Worm (Caenorhabditis elegans) whole organism, L1 larva: ENCODE data around the gene npr-31.

Experiments
- blmp-1 ChIP-seq: fragments of 150-350 bp; optimal IDR thresholded peaks from 2 replicates; lab custom pipeline; 2014; ENCODE audit warnings: missing biosample characterization, missing genetic modification characterization
- fkh-10 ChIP-seq: sonication (generic microtip); optimal IDR thresholded peaks from 2 replicates; lab custom pipeline; 2017; ENCODE audit warnings: missing biosample characterization, missing genetic modification reagents, missing genetic modification characterization
- lin-13 ChIP-seq: fragments of 150-350 bp; optimal IDR thresholded peaks from 2 replicates; lab custom pipeline; 2014; ENCODE audit warnings: missing biosample characterization, missing genetic modification reagents, missing genetic modification characterization
- lir-3 ChIP-seq: sonication (generic microtip); optimal IDR thresholded peaks from 2 replicates; lab custom pipeline; 2016; ENCODE audit warnings: mild to moderate bottlenecking, missing genetic modification characterization, moderate library complexity, missing compliant biosample characterization; ENCODE audit not compliant: poor library complexity
- mep-1 ChIP-seq: fragments of 150-350 bp; optimal IDR thresholded peaks from 2 replicates; lab custom pipeline; 2014; ENCODE audit warnings: missing biosample characterization, missing genetic modification characterization
- nhr-71 ChIP-seq: sonication (generic microtip); optimal IDR thresholded peaks from 2 replicates; lab custom pipeline; 2016; ENCODE audit warnings: mild to moderate bottlenecking, missing genetic modification characterization, moderate library complexity, missing compliant biosample characterization
- nhr-90 ChIP-seq: sonication (generic microtip); optimal IDR thresholded peaks from 2 replicates; lab custom pipeline; 2016; ENCODE audit warnings: mild to moderate bottlenecking, missing genetic modification characterization, missing compliant biosample characterization; ENCODE audit not compliant: poor library complexity
- sox-4 ChIP-seq: sonication (generic microtip); optimal IDR thresholded peaks from 2 replicates; lab custom pipeline; 2016; ENCODE audit warnings: missing genetic modification characterization, missing compliant biosample characterization

ce11 chrII:7115638-7116037, 28.8 kb upstream of the npr-31 start, which contains the start of gene cutl-5:
- no peak for TF ChIP-seq lin-13 (GFP tag; lab: Kevin White, UChicago)
- no peak for TF ChIP-seq blmp-1 (tag; lab: Kevin White, UChicago)
- TF ChIP-seq fkh-10 (GFP tag; lab: Kevin White, UChicago) = no peak
- no peak for TF ChIP-seq mep-1 (tag; lab: Kevin White, UChicago)
- TF ChIP-seq sox-4 (tag; lab: Kevin White, UChicago) = no peak
- TF ChIP-seq lir-3 = no peak
- TF ChIP-seq nhr-71 (tag; lab: Kevin White, UChicago) = no peak
- TF ChIP-seq nhr-90 (tag; lab: Kevin White, UChicago) = no peak
